Worm (Caenorhabditis elegans): ENCODE results near the gene ZK938.10.
A peak's percentile ranks its signal among the peaks of the same experiment; 100 is the strongest.

ce11 chrII:9807519-9807972 lies 43.3 kb downstream of the ZK938.10 start, which contains the start of gene cyp-13A8:
- TF ChIP-seq eor-1 (tag; optimal IDR thresholded peaks at IDR 0.05) = no peak
- no peak for TF ChIP-seq sea-2 (GFP tag; optimal IDR thresholded peaks at IDR 0.05)
- no peak for TF ChIP-seq nhr-11 (tag; optimal IDR thresholded peaks at IDR 0.05)
- TF ChIP-seq R02D3.7 (tag; optimal IDR thresholded peaks at IDR 0.05) = no peak
- no peak for TF ChIP-seq ceh-82 (tag; optimal IDR thresholded peaks at IDR 0.05)
- TF ChIP-seq zag-1 (tag; optimal IDR thresholded peaks at IDR 0.05) = no peak
- no peak for TF ChIP-seq unc-62 (GFP tag; optimal IDR thresholded peaks at IDR 0.05)
- no peak for TF ChIP-seq nhr-25 (tag; optimal IDR thresholded peaks at IDR 0.05)
- TF ChIP-seq pqm-1 (tag; optimal IDR thresholded peaks at IDR 0.05) = peak; percentile 89
- TF ChIP-seq mdl-1 (tag; optimal IDR thresholded peaks at IDR 0.05) = no peak
- TF ChIP-seq elt-3 (tag; optimal IDR thresholded peaks at IDR 0.05) = peak in 1 of 3 experiments; percentile 14
- TF ChIP-seq nfya-1 (tag; optimal IDR thresholded peaks at IDR 0.05; ENCODE audit: insufficient read depth) = no peak
- no peak for TF ChIP-seq fkh-10 (GFP tag; optimal IDR thresholded peaks at IDR 0.05)
- TF ChIP-seq nhr-76 (tag; optimal IDR thresholded peaks at IDR 0.05) = no peak
